Worm (Caenorhabditis elegans) whole organism, L3 larva: ENCODE measurements around the gene F47H4.2.

Experiments used
- aly-2 ChIP-seq: fragments of 150-350 bp; optimal IDR thresholded peaks from 2 replicates; lab custom pipeline; 2014; ENCODE audit warnings: missing biosample characterization, missing genetic modification characterization
- ceh-28 ChIP-seq: fragments of 150-350 bp; optimal IDR thresholded peaks from 2 replicates; lab custom pipeline; 2014; ENCODE audit warnings: missing biosample characterization, missing genetic modification reagents, missing genetic modification characterization
- ceh-82 ChIP-seq: fragments of 150-350 bp; optimal IDR thresholded peaks from 2 replicates; lab custom pipeline; 2014; ENCODE audit warnings: missing biosample characterization, missing genetic modification characterization
- ceh-9 ChIP-seq: sonication (generic microtip); optimal IDR thresholded peaks from 2 replicates; lab custom pipeline; 2018; ENCODE audit warnings: missing biosample characterization, missing genetic modification characterization
- egl-27 ChIP-seq: sonication (generic microtip); optimal IDR thresholded peaks from 4 replicates; lab custom pipeline; 2017; ENCODE audit warnings: missing biosample characterization, missing genetic modification reagents, missing genetic modification characterization
- egl-5 ChIP-seq: fragments of 150-350 bp; optimal IDR thresholded peaks from 2 replicates; lab custom pipeline; 2017; ENCODE audit warnings: missing biosample characterization, missing genetic modification reagents, missing genetic modification characterization, inconsistent platforms
- elt-1 ChIP-seq: fragments of 150-350 bp; optimal IDR thresholded peaks from 2 replicates; lab custom pipeline; 2014; ENCODE audit warnings: missing biosample characterization, missing genetic modification characterization
- elt-2 ChIP-seq: sonication (generic microtip); optimal IDR thresholded peaks from 2 replicates; lab custom pipeline; 2016; ENCODE audit warnings: missing genetic modification reagents, mild to moderate bottlenecking, missing genetic modification characterization, missing compliant biosample characterization
- elt-3 ChIP-seq, 3 experiments: fragments of 150-350 bp in 1 of 3; sonication (generic microtip) in 2 of 3; optimal IDR thresholded peaks; 2 replicates in 2 of 3; 4 replicates in 1 of 3; lab custom pipeline; 2014 to 2017; ENCODE audit warnings: missing biosample characterization in 3 of 3, missing genetic modification characterization in 3 of 3
- eor-1 ChIP-seq, 2 experiments: fragments of 150-350 bp; optimal IDR thresholded peaks; 2 replicates each; lab custom pipeline; 2014 to 2018; ENCODE audit warnings: missing biosample characterization in 2 of 2, missing genetic modification characterization in 2 of 2
- fkh-2 ChIP-seq: fragments of 150-350 bp; optimal IDR thresholded peaks from 2 replicates; lab custom pipeline; 2014; ENCODE audit warnings: missing biosample characterization, missing genetic modification reagents, missing genetic modification characterization
- lin-15B ChIP-seq: fragments of 150-350 bp; optimal IDR thresholded peaks from 2 replicates; lab custom pipeline; 2014; ENCODE audit warnings: missing biosample characterization, missing genetic modification characterization
- lin-39 ChIP-seq: fragments of 150-350 bp; optimal IDR thresholded peaks from 2 replicates; lab custom pipeline; 2018; ENCODE audit warnings: missing biosample characterization, missing genetic modification reagents, missing genetic modification characterization
- lsy-12 ChIP-seq: sonication (generic microtip); optimal IDR thresholded peaks from 2 replicates; lab custom pipeline; 2016; ENCODE audit warnings: mild to moderate bottlenecking, missing genetic modification characterization, missing compliant biosample characterization
- mml-1 ChIP-seq: fragments of 150-350 bp; sonication (generic microtip); optimal IDR thresholded peaks from 3 replicates; lab custom pipeline; 2014; ENCODE audit warnings: missing biosample characterization, missing genetic modification characterization
- nfya-1 ChIP-seq: sonication (generic microtip); optimal IDR thresholded peaks from 2 replicates; lab custom pipeline; 2017; ENCODE audit warnings: missing genetic modification characterization, mild to moderate bottlenecking, missing compliant biosample characterization, antibody characterized with exemption, moderate library complexity; ENCODE audit not compliant: insufficient read depth
- nhr-11 ChIP-seq: fragments of 150-350 bp; optimal IDR thresholded peaks from 2 replicates; lab custom pipeline; 2014; ENCODE audit warnings: missing biosample characterization, missing genetic modification characterization
- nhr-12 ChIP-seq: fragments of 150-350 bp; optimal IDR thresholded peaks from 2 replicates; lab custom pipeline; 2014; ENCODE audit warnings: missing biosample characterization, missing genetic modification characterization
- nhr-23 ChIP-seq: fragments of 150-350 bp; optimal IDR thresholded peaks from 2 replicates; lab custom pipeline; 2014; ENCODE audit warnings: missing biosample characterization, missing genetic modification reagents, missing genetic modification characterization
- nhr-237 ChIP-seq: fragments of 150-350 bp; optimal IDR thresholded peaks from 2 replicates; lab custom pipeline; 2014; ENCODE audit warnings: missing biosample characterization, missing genetic modification characterization
- nhr-25 ChIP-seq: sonication (generic microtip); optimal IDR thresholded peaks from 2 replicates; lab custom pipeline; 2017; ENCODE audit warnings: missing biosample characterization, missing genetic modification characterization
- nhr-28 ChIP-seq: fragments of 150-350 bp; optimal IDR thresholded peaks from 2 replicates; lab custom pipeline; 2014; ENCODE audit warnings: missing biosample characterization, missing genetic modification characterization
- nhr-67 ChIP-seq: fragments of 150-350 bp; optimal IDR thresholded peaks from 2 replicates; lab custom pipeline; 2014; ENCODE audit warnings: missing biosample characterization, missing genetic modification characterization
- nhr-76 ChIP-seq: fragments of 150-350 bp; sonication (generic microtip); optimal IDR thresholded peaks from 5 replicates; lab custom pipeline; 2014; ENCODE audit warnings: missing biosample characterization, missing genetic modification characterization
- pha-4 ChIP-seq: fragments of 150-350 bp; optimal IDR thresholded peaks from 2 replicates; lab custom pipeline; 2014; ENCODE audit warnings: missing biosample characterization, missing genetic modification reagents, missing genetic modification characterization
- pqm-1 ChIP-seq: fragments of 150-350 bp; optimal IDR thresholded peaks from 2 replicates; lab custom pipeline; 2017; ENCODE audit warnings: missing biosample characterization, missing genetic modification characterization, inconsistent platforms
- tbx-2 ChIP-seq: sonication (generic microtip); optimal IDR thresholded peaks from 2 replicates; lab custom pipeline; 2016; ENCODE audit warnings: mild to moderate bottlenecking, missing genetic modification characterization, missing compliant biosample characterization
- unc-62 ChIP-seq: fragments of 150-350 bp; sonication (generic microtip); optimal IDR thresholded peaks from 4 replicates; lab custom pipeline; 2014; ENCODE audit warnings: missing biosample characterization, missing genetic modification reagents, missing genetic modification characterization
- ztf-4 ChIP-seq: fragments of 150-350 bp; optimal IDR thresholded peaks from 2 replicates; lab custom pipeline; 2014; ENCODE audit warnings: missing biosample characterization, missing genetic modification characterization

F47H4.2 gene

DNA sequence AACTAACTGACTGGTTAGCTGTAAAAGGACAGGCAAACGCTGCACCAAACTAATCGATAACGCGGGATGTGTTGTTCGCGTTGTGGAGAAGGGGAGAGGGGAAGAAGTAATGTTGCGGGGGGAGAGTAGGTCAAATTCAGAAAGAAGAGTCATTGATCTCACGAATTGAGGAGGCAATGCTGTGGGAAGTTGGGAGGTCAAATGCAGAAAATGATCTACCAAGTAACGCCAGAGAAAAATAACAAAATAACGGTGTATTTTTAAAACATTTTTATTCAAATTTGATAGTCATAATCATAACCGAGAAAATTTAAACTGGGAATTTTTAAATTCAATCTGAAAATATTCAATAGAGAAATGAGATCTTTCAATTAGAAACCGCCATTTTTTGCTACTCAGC is 3.0 kb upstream of the F47H4.2 start, which contains the start of gene lsy-27:
lsy-27 (minus strand) TSS at position 101 of the 400 bp plus-strand sequence.
- TF ChIP-seq pha-4 (tag; lab: Kevin White, UChicago) (no peak), egl-27 (no peak), pqm-1 (no peak), lin-15B (tag; lab: Kevin White, UChicago) (no peak), nhr-67 (tag; lab: Kevin White, UChicago) (no peak), nhr-11 (no peak), ceh-28 (tag; lab: Kevin White, UChicago) (no peak), elt-1 (tag; lab: Kevin White, UChicago) (no peak), ztf-4 (tag; lab: Kevin White, UChicago) (no peak), unc-62 (no peak)

DNA sequence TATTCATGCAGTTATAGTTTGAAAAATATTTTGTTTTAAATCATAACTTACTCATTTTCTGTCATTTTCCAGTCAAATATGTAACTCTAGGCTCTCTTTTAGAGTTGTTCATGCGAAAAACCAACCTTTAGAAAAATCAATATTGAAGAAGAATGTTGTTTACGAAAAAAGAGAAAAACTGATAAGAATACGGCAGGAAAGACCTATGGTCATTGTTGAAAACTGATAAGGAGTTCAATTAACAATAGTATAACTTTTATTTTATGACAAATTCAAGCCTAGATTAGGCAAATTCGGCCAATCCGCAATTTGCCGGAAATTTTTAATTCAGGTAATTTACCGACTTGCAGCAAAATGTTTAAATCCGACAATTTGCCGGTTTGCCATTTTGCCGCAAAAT is 23.5 kb downstream of the F47H4.2 start, which contains the start of gene Y20C6A.1:
Y20C6A.1 (minus strand) TSS at position 107 of the 400 bp plus-strand sequence.
- TF ChIP-seq aly-2 (no peak), nhr-12 (tag; lab: Kevin White, UChicago) (no peak), nhr-237 (no peak), elt-2 (tag; lab: Kevin White, UChicago) (peak; percentile 72), pqm-1 (peak; percentile 40), nhr-28 (tag; lab: Kevin White, UChicago) (no peak), unc-62 (no peak), nhr-76 (no peak), lin-39 (tag; lab: Kevin White, UChicago) (no peak), tbx-2 (tag; lab: Kevin White, UChicago) (no peak), fkh-2 (tag; lab: Kevin White, UChicago) (no peak), pha-4 (tag; lab: Kevin White, UChicago) (peak; percentile 42)

DNA sequence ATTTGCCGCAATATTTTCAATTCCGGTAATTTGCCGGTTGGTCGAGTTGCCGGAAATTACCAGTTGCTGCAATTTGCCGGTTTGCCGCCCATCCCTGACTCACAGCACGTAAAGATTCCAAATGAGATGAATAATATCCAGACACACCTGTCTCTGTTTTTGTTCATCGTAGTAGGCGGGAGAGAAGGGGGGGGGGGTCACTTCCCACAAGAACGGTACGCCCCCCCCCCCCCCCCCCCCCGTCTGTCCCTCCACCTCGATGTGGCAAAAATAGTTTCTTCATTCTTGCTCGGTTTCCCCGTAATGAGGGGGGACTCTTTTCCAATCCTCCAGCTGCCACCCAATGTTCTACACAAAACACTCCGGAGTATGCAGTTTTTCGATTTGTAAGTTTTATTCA is 24.0 kb downstream of the F47H4.2 start, which contains the start of gene fbxb-7:
fbxb-7 (plus strand) TSS at position 267 of the 400 bp plus-strand sequence.
- TF ChIP-seq nhr-76: no peak
- TF ChIP-seq ceh-82: no peak
- no peak for TF ChIP-seq eor-1 (tag; optimal IDR thresholded peaks at IDR 0.05; lab: Kevin White, UChicago)
- no peak for TF ChIP-seq nhr-25 (tag; lab: Kevin White, UChicago)
- TF ChIP-seq elt-3 (tag; optimal IDR thresholded peaks at IDR 0.05; lab: Kevin White, UChicago): no peak
- TF ChIP-seq nhr-23 (tag; lab: Kevin White, UChicago): no peak
- no peak for TF ChIP-seq nfya-1 (tag; lab: Kevin White, UChicago)
- no peak for TF ChIP-seq lsy-12 (tag; lab: Kevin White, UChicago)
- no peak for TF ChIP-seq aly-2
- TF ChIP-seq fkh-2 (tag; lab: Kevin White, UChicago): no peak
- TF ChIP-seq nhr-11: no peak

DNA sequence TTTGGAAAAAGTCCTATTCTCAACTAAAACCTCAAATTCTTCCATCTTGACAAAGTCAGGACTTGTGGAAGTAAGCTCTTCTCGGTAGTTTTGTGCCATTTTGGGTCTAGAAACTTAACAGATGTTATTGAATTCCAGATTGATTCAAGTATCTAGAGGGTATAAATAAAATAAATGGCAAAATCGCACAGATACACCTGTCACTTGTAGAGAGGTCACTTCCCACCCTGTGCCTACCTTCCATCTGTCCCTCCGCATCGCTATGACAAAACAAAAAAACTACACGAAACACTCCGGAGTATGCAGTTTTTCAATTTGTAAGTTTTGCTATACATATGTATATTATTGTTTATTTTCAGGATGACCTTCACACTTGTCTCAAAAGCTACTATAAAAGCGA is 26.8 kb downstream of the F47H4.2 start, which contains the start of gene Y20C6A.4:
Y20C6A.4 (plus strand) TSS at position 301 of the 400 bp plus-strand sequence.
- no peak for TF ChIP-seq elt-1 (tag; lab: Kevin White, UChicago)

DNA sequence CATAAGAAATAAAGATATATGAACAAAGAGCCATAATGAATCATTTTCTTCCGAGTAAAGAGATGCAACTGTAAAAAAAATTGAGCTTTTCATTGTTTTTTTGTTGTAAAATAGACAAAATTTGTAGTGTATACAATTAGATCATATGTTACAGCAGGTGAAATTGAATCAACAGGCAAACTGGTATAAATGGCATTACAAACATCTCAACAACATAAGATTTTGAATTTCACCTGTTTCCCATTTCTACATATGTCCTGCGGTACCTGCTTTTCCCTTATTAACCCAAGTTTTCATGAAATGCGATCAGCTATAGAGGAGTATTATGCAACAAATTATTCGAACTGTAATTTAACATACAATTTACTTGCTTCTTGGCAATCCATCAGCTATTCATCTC is 42.3 kb downstream of the F47H4.2 start, which contains the start of gene srh-120:
srh-120 (plus strand) TSS at position 301 of the 400 bp plus-strand sequence.
- TF ChIP-seq mml-1 (tag; lab: Kevin White, UChicago) (no peak), ceh-9 (no peak), egl-5 (tag; lab: Kevin White, UChicago) (no peak), elt-1 (tag; lab: Kevin White, UChicago) (no peak), pqm-1 (no peak), lsy-12 (tag; lab: Kevin White, UChicago) (no peak)
